Worm (Caenorhabditis elegans) whole organism, late embryonic: ENCODE measurements around the gene rgs-10.

Experiments
- ama-1 ChIP-seq: fragments of 150-350 bp; optimal IDR thresholded peaks from 2 replicates; lab custom pipeline; 2014
- ceh-30 ChIP-seq: fragments of 150-350 bp; optimal IDR thresholded peaks from 2 replicates; lab custom pipeline; 2014; ENCODE audit warnings: missing biosample characterization, missing genetic modification characterization
- fax-1 ChIP-seq: sonication (generic microtip); optimal IDR thresholded peaks from 2 replicates; lab custom pipeline; 2016; ENCODE audit warnings: missing genotype, missing genetic modification characterization, missing compliant biosample characterization
- hlh-30 ChIP-seq: sonication (generic microtip); optimal IDR thresholded peaks from 2 replicates; lab custom pipeline; 2017; ENCODE audit warnings: antibody characterized with exemption, missing genetic modification characterization, missing compliant biosample characterization; ENCODE audit not compliant: insufficient read depth
- mec-3 ChIP-seq: sonication (generic microtip); optimal IDR thresholded peaks from 2 replicates; lab custom pipeline; 2016; ENCODE audit warnings: borderline replicate concordance, missing genetic modification characterization, missing compliant biosample characterization
- nfya-1 ChIP-seq: sonication (generic microtip); optimal IDR thresholded peaks from 2 replicates; lab custom pipeline; 2017; ENCODE audit warnings: missing genetic modification characterization, mild to moderate bottlenecking, missing compliant biosample characterization, antibody characterized with exemption, moderate library complexity
- pha-2 ChIP-seq: sonication (generic microtip); optimal IDR thresholded peaks from 2 replicates; lab custom pipeline; 2017; ENCODE audit warnings: mild to moderate bottlenecking, missing genetic modification characterization, missing compliant biosample characterization
- pha-4 ChIP-seq: fragments of 150-350 bp; optimal IDR thresholded peaks from 2 replicates; lab custom pipeline; 2018; ENCODE audit warnings: missing biosample characterization, missing genetic modification reagents, missing genetic modification characterization
- rnt-1 ChIP-seq: sonication (generic microtip); optimal IDR thresholded peaks from 2 replicates; lab custom pipeline; 2016; ENCODE audit warnings: missing genetic modification characterization, missing compliant biosample characterization
- zip-5 ChIP-seq: sonication (generic microtip); optimal IDR thresholded peaks from 2 replicates; lab custom pipeline; 2016; ENCODE audit warnings: missing genetic modification characterization, missing compliant biosample characterization

DNA sequence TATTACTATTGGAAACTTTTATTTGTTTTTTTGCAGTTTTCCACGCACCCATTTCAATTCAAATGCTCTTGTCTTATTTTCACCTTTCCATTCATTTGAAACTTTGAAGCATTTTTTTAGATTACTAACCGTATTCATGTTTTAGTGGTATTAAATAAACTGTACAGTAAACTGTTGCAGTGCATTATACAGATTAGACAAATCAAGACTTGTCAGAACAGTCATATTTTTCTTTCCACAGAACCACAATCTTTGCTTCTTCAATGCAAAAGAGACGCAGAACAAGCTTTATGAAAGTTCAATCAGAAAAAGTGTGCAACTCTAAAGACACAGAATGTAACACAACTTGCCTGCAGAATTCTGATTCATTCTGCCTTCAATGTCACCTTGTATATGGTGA is 3.2 kb downstream of the rgs-10 start, which contains the start of gene F45B8.5:
- TF ChIP-seq ama-1 (lab: Kevin White, UChicago) (no peak), mec-3 (no peak), rnt-1 (tag; lab: Kevin White, UChicago) (no peak), hlh-30 (tag; lab: Kevin White, UChicago) (no peak), pha-4 (no peak), nfya-1 (no peak), ceh-30 (tag; lab: Kevin White, UChicago) (no peak), fax-1 (tag; lab: Kevin White, UChicago) (no peak), pha-2 (no peak), zip-5 (tag; lab: Kevin White, UChicago) (no peak)
